Worm (Caenorhabditis elegans): ENCODE measurements around the gene ced-7.

ce11 chrIII:9612097-9612496 is 32.2 kb upstream of the ced-7 start, which contains the start of gene bbs-4:
- TF ChIP-seq unc-62 (GFP tag; optimal IDR thresholded peaks at IDR 0.05) (no peak), lin-39 (tag; optimal IDR thresholded peaks at IDR 0.05) (no peak), fkh-10 (GFP tag; optimal IDR thresholded peaks at IDR 0.05) (no peak), egl-5 (tag; optimal IDR thresholded peaks at IDR 0.05) (no peak), nhr-43 (tag; optimal IDR thresholded peaks at IDR 0.05; ENCODE audit: poor library complexity, severe bottlenecking) (no peak), zag-1 (tag; optimal IDR thresholded peaks at IDR 0.05) (no peak), ama-1 (optimal IDR thresholded peaks at IDR 0.05) (no peak), ztf-11 (tag; optimal IDR thresholded peaks at IDR 0.05) (no peak), nhr-11 (tag; optimal IDR thresholded peaks at IDR 0.05) (no peak)

Measured in whole organism, L3 larva.